Worm (Caenorhabditis elegans): ENCODE measurements around the gene pnc-2.

The pnc-2 gene

ce11 chrIV:14909589-14909988 lies at the start of gene pnc-2:
pnc-2 (minus strand) TSS chrIV:14909689.
- TF ChIP-seq snpc-4 (tag; optimal IDR thresholded peaks at IDR 0.05): no peak

DNA sequence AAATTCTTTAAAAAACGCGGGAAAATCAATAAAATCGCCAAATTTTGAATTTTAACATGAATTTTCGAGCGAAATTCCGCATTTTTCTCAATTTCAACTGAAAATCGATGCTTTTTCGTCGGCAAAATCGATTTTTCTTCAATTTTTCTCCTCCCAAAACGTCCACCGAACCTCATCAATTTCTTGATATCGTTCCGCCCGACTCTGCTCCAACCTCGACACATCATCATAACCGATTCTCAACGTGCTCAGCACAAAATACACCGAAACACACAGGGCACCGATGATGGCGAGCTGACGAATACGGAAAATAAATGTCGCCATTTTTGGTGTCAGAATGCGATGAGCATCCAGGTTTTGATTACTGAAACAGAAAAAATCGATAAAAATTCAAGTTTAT lies 49.1 kb upstream of the pnc-2 start, which contains the start of gene Y41E3.1:
Gene Y41E3.1, minus strand, starts transcription at position 324 of the 400 bp plus-strand sequence.
- TF ChIP-seq lin-11 (tag; optimal IDR thresholded peaks at IDR 0.05) (no peak), C34F6.9 (tag; optimal IDR thresholded peaks at IDR 0.05) (no peak), ceh-16 (tag; optimal IDR thresholded peaks at IDR 0.05) (no peak)

DNA sequence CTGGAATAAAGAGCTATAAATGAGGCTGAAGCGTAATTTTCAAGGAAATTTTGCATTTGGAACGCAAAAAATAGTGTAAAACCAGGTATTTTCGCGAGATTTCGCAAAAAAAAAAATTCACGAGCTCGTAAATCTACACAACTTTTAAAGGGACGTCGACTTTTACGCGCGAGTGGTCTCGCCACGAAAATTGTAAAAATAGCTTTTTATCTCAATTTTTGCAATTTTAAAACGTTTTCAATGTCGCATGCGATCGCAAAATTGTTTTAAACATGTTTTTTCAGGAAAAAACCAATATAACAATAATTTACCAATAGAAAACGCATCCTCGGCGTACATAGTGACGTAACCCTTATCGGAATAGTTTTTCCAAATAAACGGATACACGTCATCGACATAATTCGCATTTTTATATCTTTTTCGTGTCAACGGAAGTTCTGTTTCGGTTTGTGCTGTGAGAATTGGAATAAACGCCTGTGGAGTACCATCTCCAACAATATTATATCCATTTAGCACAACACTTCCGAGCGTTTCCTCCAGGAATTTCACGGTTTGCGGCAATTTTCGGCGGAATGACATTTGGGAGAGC lies 47.3 kb upstream of the pnc-2 start:
- TF ChIP-seq unc-55 (GFP tag; optimal IDR thresholded peaks at IDR 0.05) (peak; percentile 11), nhr-129 (tag; optimal IDR thresholded peaks at IDR 0.05) (peak; percentile 7), fos-1 (tag; optimal IDR thresholded peaks at IDR 0.05) (no peak), R02D3.7 (tag; optimal IDR thresholded peaks at IDR 0.05) (peak; percentile 57), zag-1 (tag; optimal IDR thresholded peaks at IDR 0.05) (no peak), alr-1 (tag; optimal IDR thresholded peaks at IDR 0.05) (no peak), lsy-2 (tag; optimal IDR thresholded peaks at IDR 0.05) (peak in 1 of 2 experiments; percentile 19)

DNA sequence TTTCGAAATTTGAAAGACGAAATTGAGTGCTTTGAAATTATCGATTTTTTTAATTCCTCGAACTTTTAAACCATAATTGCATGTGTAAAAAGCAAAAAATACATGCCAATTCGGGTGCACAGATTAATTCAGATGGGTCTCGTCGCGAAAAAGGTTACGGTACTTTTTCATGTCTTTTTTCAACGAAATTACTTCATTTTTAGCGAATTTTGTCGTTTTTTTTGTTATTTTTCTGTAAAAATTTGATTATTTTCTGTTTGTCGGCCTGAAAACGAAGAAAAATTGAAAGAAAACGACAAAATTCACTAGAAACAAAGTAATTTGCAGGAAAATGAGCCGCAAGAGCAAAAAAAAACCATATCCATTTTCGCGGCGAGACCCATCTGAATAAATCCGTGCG lies 45.4 kb upstream of the pnc-2 start:
- TF ChIP-seq peb-1 (tag; optimal IDR thresholded peaks at IDR 0.05) (no peak), nhr-12 (tag; optimal IDR thresholded peaks at IDR 0.05) (no peak), snpc-4 (tag; optimal IDR thresholded peaks at IDR 0.05) (no peak), crh-2 (tag; optimal IDR thresholded peaks at IDR 0.05) (no peak), ceh-82 (tag; optimal IDR thresholded peaks at IDR 0.05) (no peak), nhr-129 (tag; optimal IDR thresholded peaks at IDR 0.05) (peak; percentile 6), lsy-2 (tag; optimal IDR thresholded peaks at IDR 0.05) (peak in 1 of 2 experiments; percentile 69)

DNA sequence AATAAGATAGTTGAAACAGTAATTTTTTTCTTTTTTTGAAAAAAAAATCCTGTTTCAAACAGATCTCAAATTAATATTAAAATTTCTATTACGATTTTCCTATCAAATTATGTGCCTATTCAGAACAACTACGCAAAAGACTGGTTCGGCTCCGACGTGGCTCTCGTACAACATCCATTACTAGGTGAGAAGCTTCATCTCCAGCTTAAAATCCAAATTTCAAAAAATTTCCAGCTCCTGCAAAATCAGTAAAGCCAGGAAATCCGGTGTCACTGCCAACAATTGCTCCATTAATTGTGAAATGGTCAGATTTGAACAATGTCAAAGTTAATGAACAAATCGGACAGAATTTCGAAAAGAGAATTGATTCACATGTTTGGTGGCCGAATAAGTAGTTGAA lies 44.3 kb upstream of the pnc-2 start:
- TF ChIP-seq ztf-1 (GFP tag; conservative IDR thresholded peaks at IDR 0.05): no peak
- TF ChIP-seq snpc-4 (tag; optimal IDR thresholded peaks at IDR 0.05): no peak

DNA sequence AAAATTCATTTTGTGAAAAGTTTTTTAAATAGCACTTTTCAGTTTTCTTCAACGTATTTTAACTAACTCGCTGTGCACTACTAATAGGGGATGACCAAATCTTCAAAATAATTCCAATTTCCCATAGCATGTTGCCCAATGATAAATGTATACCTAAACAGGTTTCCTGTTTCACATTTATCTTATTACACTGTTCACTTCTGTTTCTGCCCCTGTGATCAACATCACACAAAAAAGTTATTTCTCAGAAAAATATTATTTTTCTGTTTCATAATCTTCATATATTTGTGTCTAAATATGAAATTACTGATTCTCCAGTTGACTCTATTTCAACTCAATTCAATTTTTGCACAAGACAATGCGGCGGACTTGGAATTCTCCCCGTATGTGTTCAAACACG lies 41.0 kb upstream of the pnc-2 start, which contains the start of gene Y41E3.22:
Gene Y41E3.22, plus strand, starts transcription at position 243 of the 400 bp plus-strand sequence.
- TF ChIP-seq nhr-21 (tag; optimal IDR thresholded peaks at IDR 0.05) (no peak), nhr-11 (tag; optimal IDR thresholded peaks at IDR 0.05) (no peak), nhr-23 (tag; optimal IDR thresholded peaks at IDR 0.05) (no peak), sma-9 (GFP tag; optimal IDR thresholded peaks at IDR 0.05) (no peak), sma-9 (tag; optimal IDR thresholded peaks at IDR 0.05) (no peak), unc-39 (tag; optimal IDR thresholded peaks at IDR 0.05) (no peak)

ce11 chrIV:14949048-14949447 lies 39.6 kb upstream of the pnc-2 start:
- TF ChIP-seq dmd-4 (tag; optimal IDR thresholded peaks at IDR 0.05) (no peak), nhr-10 (tag; optimal IDR thresholded peaks at IDR 0.05) (no peak), elt-1 (tag; optimal IDR thresholded peaks at IDR 0.05) (no peak), nhr-237 (tag; optimal IDR thresholded peaks at IDR 0.05) (no peak), nhr-6 (tag; optimal IDR thresholded peaks at IDR 0.05) (no peak), ama-1 (optimal IDR thresholded peaks at IDR 0.05) (no peak), lsy-2 (tag; optimal IDR thresholded peaks at IDR 0.05) (no peak), unc-55 (GFP tag; optimal IDR thresholded peaks at IDR 0.05) (no peak), unc-39 (tag; optimal IDR thresholded peaks at IDR 0.05) (no peak)

DNA sequence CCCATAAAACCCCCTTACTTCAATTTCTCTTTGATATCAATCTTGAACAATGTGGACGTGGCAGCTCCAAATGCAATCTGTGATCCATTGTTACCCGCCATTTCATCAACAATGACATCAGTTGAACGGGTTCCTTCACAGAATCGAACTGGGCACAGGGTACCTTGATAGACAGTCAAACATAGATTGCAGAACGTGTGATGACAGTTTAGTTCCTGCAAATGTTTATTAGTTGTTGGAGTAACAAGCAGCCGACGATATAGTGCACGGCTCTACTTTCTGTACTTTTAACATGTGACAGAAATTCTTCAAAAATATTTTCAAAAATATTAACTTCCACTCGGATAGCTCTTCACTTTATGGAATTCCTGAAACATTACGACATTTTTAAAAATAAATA lies 34.7 kb upstream of the pnc-2 start, which contains the start of gene Y57G11C.48:
Gene Y57G11C.48, minus strand, starts transcription at position 101 of the 400 bp plus-strand sequence.
- no peak for TF ChIP-seq nhr-10 (tag; optimal IDR thresholded peaks at IDR 0.05)
- TF ChIP-seq C34F6.9 (tag; optimal IDR thresholded peaks at IDR 0.05): no peak
- TF ChIP-seq egl-27 (tag; optimal IDR thresholded peaks at IDR 0.05): no peak
- no peak for TF ChIP-seq lin-39 (tag; optimal IDR thresholded peaks at IDR 0.05)
- TF ChIP-seq nhr-129 (tag; optimal IDR thresholded peaks at IDR 0.05): no peak
- no peak for TF ChIP-seq dmd-4 (tag; optimal IDR thresholded peaks at IDR 0.05)
- no peak for TF ChIP-seq nhr-237 (tag; optimal IDR thresholded peaks at IDR 0.05)
- no peak for TF ChIP-seq sma-9 (GFP tag; optimal IDR thresholded peaks at IDR 0.05)
- no peak for TF ChIP-seq sma-9 (tag; optimal IDR thresholded peaks at IDR 0.05)
- no peak for TF ChIP-seq ztf-4 (tag; optimal IDR thresholded peaks at IDR 0.05)
- no peak for TF ChIP-seq elt-3 (tag; optimal IDR thresholded peaks at IDR 0.05)
- TF ChIP-seq nhr-6 (tag; optimal IDR thresholded peaks at IDR 0.05): no peak
- TF ChIP-seq ama-1 (optimal IDR thresholded peaks at IDR 0.05): no peak
- TF ChIP-seq aly-2 (tag; optimal IDR thresholded peaks at IDR 0.05): no peak
